Worm (Caenorhabditis elegans) whole organism, L1 larva: ENCODE data around the gene clec-25.

Source experiments
- C16A3.4 ChIP-seq: fragments of 150-350 bp; optimal IDR thresholded peaks from 2 replicates; lab custom pipeline; 2014; ENCODE audit warnings: missing biosample characterization, missing genetic modification characterization
- Y116A8C.19 ChIP-seq: sonication (generic microtip); optimal IDR thresholded peaks from 2 replicates; lab custom pipeline; 2016; ENCODE audit warnings: missing compliant biosample characterization, missing genetic modification characterization, borderline replicate concordance
- alr-1 ChIP-seq: fragments of 200-800 bp; sonication (Bioruptor generic); optimal IDR thresholded peaks from 2 replicates; lab custom pipeline; 2018; ENCODE audit warnings: borderline replicate concordance, mild to moderate bottlenecking, missing genetic modification characterization, missing compliant biosample characterization
- aly-2 ChIP-seq: fragments of 150-350 bp; optimal IDR thresholded peaks from 2 replicates; lab custom pipeline; 2014; ENCODE audit warnings: missing biosample characterization, missing genetic modification characterization
- blmp-1 ChIP-seq: fragments of 150-350 bp; optimal IDR thresholded peaks from 2 replicates; lab custom pipeline; 2014; ENCODE audit warnings: missing biosample characterization, missing genetic modification characterization
- ceh-63 ChIP-seq: fragments of 200-800 bp; sonication (Bioruptor generic); optimal IDR thresholded peaks from 2 replicates; lab custom pipeline; 2018; ENCODE audit warnings: mild to moderate bottlenecking, missing genetic modification characterization, missing compliant biosample characterization
- ceh-82 ChIP-seq, 3 experiments: fragments of 150-350 bp in 1 of 3; sonication (generic microtip) in 2 of 3; optimal IDR thresholded peaks; 2 replicates each; lab custom pipeline; 2014 to 2017; ENCODE audit warnings: missing biosample characterization in 3 of 3, missing genetic modification characterization in 3 of 3
- ceh-88 ChIP-seq: fragments of 200-800 bp; sonication (Bioruptor generic); IDR thresholded peaks from 2 replicates; pipeline ENCODE4 v1.3.6; 2022; ENCODE audit warnings: missing genetic modification characterization, missing compliant biosample characterization
- dsc-1 ChIP-seq: sonication (generic microtip); optimal IDR thresholded peaks from 2 replicates; lab custom pipeline; 2016; ENCODE audit warnings: mild to moderate bottlenecking, missing genetic modification characterization, missing compliant biosample characterization
- efl-1 ChIP-seq, 4 experiments: fragments of 150-350 bp; optimal IDR thresholded peaks in 3 of 4; peaks in 1 of 4; 1 replicate in 1 of 4; 2 replicates in 3 of 4; lab custom pipeline; 2014; ENCODE audit warnings: missing biosample characterization in 2 of 4, missing genetic modification characterization in 2 of 4, missing genetic modification reagents in 2 of 4
- efl-3 ChIP-seq: fragments of 200-800 bp; sonication (Bioruptor generic); optimal IDR thresholded peaks from 2 replicates; lab custom pipeline; 2018; ENCODE audit warnings: mild to moderate bottlenecking, missing genetic modification characterization, missing compliant biosample characterization
- elt-2 ChIP-seq: sonication (generic microtip); optimal IDR thresholded peaks from 2 replicates; lab custom pipeline; 2016; ENCODE audit warnings: missing genetic modification characterization, mild to moderate bottlenecking, inconsistent platforms, missing compliant biosample characterization, missing genetic modification reagents
- grh-1 ChIP-seq: fragments of 200-800 bp; sonication (Bioruptor generic); IDR thresholded peaks from 2 replicates; pipeline ENCODE4 v1.3.6; 2022; ENCODE audit warnings: missing genetic modification reagents, missing genetic modification characterization, missing compliant biosample characterization
- hlh-17 ChIP-seq: fragments of 200-800 bp; sonication (Bioruptor generic); optimal IDR thresholded peaks from 2 replicates; lab custom pipeline; 2018; ENCODE audit warnings: missing genetic modification characterization, mild to moderate bottlenecking, missing compliant biosample characterization, moderate library complexity, borderline replicate concordance
- hlh-4 ChIP-seq: sonication (generic microtip); optimal IDR thresholded peaks from 2 replicates; lab custom pipeline; 2016; ENCODE audit warnings: mild to moderate bottlenecking, missing genetic modification characterization, missing compliant biosample characterization
- irx-1 ChIP-seq: sonication (generic microtip); optimal IDR thresholded peaks from 2 replicates; lab custom pipeline; 2016; ENCODE audit warnings: missing genetic modification characterization, missing compliant biosample characterization
- isw-1 ChIP-seq: fragments of 200-800 bp; sonication (Bioruptor generic); IDR thresholded peaks from 2 replicates; pipeline ENCODE4 v1.3.6; 2022; ENCODE audit warnings: missing genetic modification characterization, missing compliant biosample characterization
- lin-13 ChIP-seq: fragments of 150-350 bp; optimal IDR thresholded peaks from 2 replicates; lab custom pipeline; 2014; ENCODE audit warnings: missing biosample characterization, missing genetic modification reagents, missing genetic modification characterization
- lin-14 ChIP-seq: fragments of 200-800 bp; sonication (Bioruptor generic); optimal IDR thresholded peaks from 2 replicates; lab custom pipeline; 2018; ENCODE audit warnings: mild to moderate bottlenecking, missing genetic modification characterization, moderate library complexity, missing compliant biosample characterization
- lin-35 ChIP-seq, 2 experiments: fragments of 150-350 bp; optimal IDR thresholded peaks; 2 replicates each; lab custom pipeline; 2014; ENCODE audit warnings: missing biosample characterization in 2 of 2, missing genetic modification characterization in 2 of 2, missing genetic modification reagents in 2 of 2
- lin-39 ChIP-seq: fragments of 150-350 bp; optimal IDR thresholded peaks from 2 replicates; lab custom pipeline; 2014; ENCODE audit warnings: missing biosample characterization, missing genetic modification reagents, missing genetic modification characterization
- lir-3 ChIP-seq: sonication (generic microtip); optimal IDR thresholded peaks from 2 replicates; lab custom pipeline; 2016; ENCODE audit warnings: mild to moderate bottlenecking, missing genetic modification characterization, moderate library complexity, missing compliant biosample characterization; ENCODE audit not compliant: poor library complexity
- lsy-2 ChIP-seq, 2 experiments: fragments of 150-350 bp; optimal IDR thresholded peaks; 2 replicates each; lab custom pipeline; 2014; ENCODE audit warnings: missing biosample characterization in 2 of 2, missing genetic modification characterization in 2 of 2
- mab-9 ChIP-seq: fragments of 200-800 bp; sonication (Bioruptor generic); IDR thresholded peaks from 2 replicates; pipeline ENCODE4 v1.3.6; 2022; ENCODE audit warnings: missing genetic modification reagents, missing genetic modification characterization, missing compliant biosample characterization
- mef-2 ChIP-seq: fragments of 150-350 bp; optimal IDR thresholded peaks from 2 replicates; lab custom pipeline; 2014; ENCODE audit warnings: missing biosample characterization, missing genetic modification characterization
- mep-1 ChIP-seq: fragments of 150-350 bp; optimal IDR thresholded peaks from 2 replicates; lab custom pipeline; 2014; ENCODE audit warnings: missing biosample characterization, missing genetic modification characterization
- nhr-11 ChIP-seq: fragments of 150-350 bp; optimal IDR thresholded peaks from 2 replicates; lab custom pipeline; 2014; ENCODE audit warnings: missing biosample characterization, missing genetic modification characterization
- nhr-20 ChIP-seq: sonication (generic microtip); optimal IDR thresholded peaks from 2 replicates; lab custom pipeline; 2016; ENCODE audit warnings: mild to moderate bottlenecking, missing genetic modification characterization, missing compliant biosample characterization
- nhr-237 ChIP-seq: fragments of 150-350 bp; optimal IDR thresholded peaks from 2 replicates; lab custom pipeline; 2014; ENCODE audit warnings: missing biosample characterization, missing genetic modification characterization
- nhr-47 ChIP-seq: sonication (generic microtip); optimal IDR thresholded peaks from 2 replicates; lab custom pipeline; 2016; ENCODE audit warnings: mild to moderate bottlenecking, missing genetic modification characterization, moderate library complexity, missing compliant biosample characterization
- nhr-71 ChIP-seq: sonication (generic microtip); optimal IDR thresholded peaks from 2 replicates; lab custom pipeline; 2016; ENCODE audit warnings: mild to moderate bottlenecking, missing genetic modification characterization, moderate library complexity, missing compliant biosample characterization
- nhr-76 ChIP-seq: sonication (generic microtip); optimal IDR thresholded peaks from 2 replicates; lab custom pipeline; 2017; ENCODE audit warnings: missing biosample characterization, missing genetic modification characterization
- nhr-90 ChIP-seq: sonication (generic microtip); optimal IDR thresholded peaks from 2 replicates; lab custom pipeline; 2016; ENCODE audit warnings: mild to moderate bottlenecking, missing genetic modification characterization, missing compliant biosample characterization; ENCODE audit not compliant: poor library complexity
- pax-3 ChIP-seq: fragments of 200-800 bp; sonication (Bioruptor generic); optimal IDR thresholded peaks from 2 replicates; lab custom pipeline; 2018; ENCODE audit warnings: mild to moderate bottlenecking, missing genetic modification characterization, moderate library complexity, missing compliant biosample characterization
- pqm-1 ChIP-seq: sonication (generic microtip); optimal IDR thresholded peaks from 3 replicates; lab custom pipeline; 2017; ENCODE audit warnings: missing biosample characterization, missing genetic modification characterization
- skn-1 ChIP-seq: fragments of 150-350 bp; optimal IDR thresholded peaks from 2 replicates; lab custom pipeline; 2014; ENCODE audit warnings: missing biosample characterization, missing genetic modification characterization
- snpc-4 ChIP-seq: fragments of 150-350 bp; optimal IDR thresholded peaks from 2 replicates; lab custom pipeline; 2014; ENCODE audit warnings: missing biosample characterization, missing genetic modification characterization
- snu-23 ChIP-seq: sonication (generic microtip); optimal IDR thresholded peaks from 2 replicates; lab custom pipeline; 2016; ENCODE audit warnings: missing genetic modification characterization, missing compliant biosample characterization
- sptf-1 ChIP-seq: fragments of 150-350 bp; optimal IDR thresholded peaks from 2 replicates; lab custom pipeline; 2014; ENCODE audit warnings: missing biosample characterization, missing genetic modification characterization
- swsn-7 ChIP-seq: sonication (generic microtip); optimal IDR thresholded peaks from 2 replicates; lab custom pipeline; 2016; ENCODE audit warnings: missing genetic modification characterization, missing compliant biosample characterization
- unc-130 ChIP-seq: fragments of 150-350 bp; optimal IDR thresholded peaks from 2 replicates; lab custom pipeline; 2017; ENCODE audit warnings: missing biosample characterization, missing genetic modification characterization, inconsistent platforms
- unc-62 ChIP-seq: fragments of 150-350 bp; optimal IDR thresholded peaks from 2 replicates; lab custom pipeline; 2014; ENCODE audit warnings: missing biosample characterization, missing genetic modification reagents, missing genetic modification characterization
- unc-98 ChIP-seq: fragments of 200-800 bp; sonication (Bioruptor generic); IDR thresholded peaks from 2 replicates; pipeline ENCODE4 v1.3.6; 2022; ENCODE audit warnings: missing genetic modification characterization, missing compliant biosample characterization
- vab-15 ChIP-seq: sonication (generic microtip); optimal IDR thresholded peaks from 2 replicates; lab custom pipeline; 2017; ENCODE audit warnings: missing genotype, mild to moderate bottlenecking, missing genetic modification characterization, missing compliant biosample characterization
- xbp-1 ChIP-seq: sonication (generic microtip); optimal IDR thresholded peaks from 2 replicates; lab custom pipeline; 2016; ENCODE audit warnings: missing genetic modification characterization, missing compliant biosample characterization
- ztf-11 ChIP-seq, 2 experiments: sonication (generic microtip); optimal IDR thresholded peaks; 2 replicates each; lab custom pipeline; 2016 to 2017; ENCODE audit warnings: missing genetic modification characterization in 2 of 2, missing biosample characterization in 1 of 2, missing compliant biosample characterization in 1 of 2

clec-25 gene

ce11 chrV:16814541-16815207, 28.4 kb upstream of the clec-25 start (continued):
- no peak for TF ChIP-seq hlh-17
- peak; percentile 45 for TF ChIP-seq nhr-20 (tag; lab: Kevin White, UChicago)
- no peak for TF ChIP-seq isw-1 (GFP tag; lab: Robert Waterston, UW)
- TF ChIP-seq nhr-71 (tag; lab: Kevin White, UChicago), result peak; percentile 33
- no peak for TF ChIP-seq irx-1 (tag; lab: Kevin White, UChicago)
- no peak for TF ChIP-seq Y116A8C.19 (tag; lab: Kevin White, UChicago)
- TF ChIP-seq alr-1 (tag; lab: Kevin White, UChicago), result no peak
- peak; percentile 46 for TF ChIP-seq snu-23 (GFP tag; lab: Kevin White, UChicago)
- peak; percentile 25 for TF ChIP-seq blmp-1
- TF ChIP-seq lin-35 (GFP tag; optimal IDR thresholded peaks at IDR 0.05; lab: Kevin White, UChicago), result peak in 1 of 2 experiments; percentile 43

ce11 chrV:16815261-16815660, 27.8 kb upstream of the clec-25 start, which contains the start of gene T20B3.1:
Gene T20B3.1 (plus strand): TSS chrV:16815561.
- no peak for TF ChIP-seq xbp-1 (tag; lab: Kevin White, UChicago)
- no peak for TF ChIP-seq ceh-88
- no peak for TF ChIP-seq efl-1 (optimal IDR thresholded peaks at IDR 0.05; lab: Kevin White, UChicago)
- TF ChIP-seq efl-1 (GFP tag; optimal IDR thresholded peaks at IDR 0.05 in 1 of 2; lab: Kevin White, UChicago), result peak in 1 of 2 experiments; percentile 73
- TF ChIP-seq ceh-63 (GFP tag; lab: Kevin White, UChicago), result no peak
- no peak for TF ChIP-seq nhr-90
- no peak for TF ChIP-seq Y116A8C.19 (tag; lab: Kevin White, UChicago)
- TF ChIP-seq grh-1 (GFP tag; lab: Robert Waterston, UW), result no peak
- no peak for TF ChIP-seq lin-14 (GFP tag; lab: Kevin White, UChicago)
- TF ChIP-seq, all 84 proteins: peak for 1

- TF ChIP-seq lir-3 (no peak), snpc-4 (tag; lab: Kevin White, UChicago) (no peak), aly-2 (no peak), ceh-88 (no peak), elt-2 (peak; percentile 94), lsy-2 (tag; optimal IDR thresholded peaks at IDR 0.05; lab: Kevin White, UChicago) (no peak), skn-1 (no peak), grh-1 (GFP tag; lab: Robert Waterston, UW) (no peak), unc-98 (GFP tag; lab: Robert Waterston, UW) (no peak), pqm-1 (no peak), nhr-237 (tag; lab: Kevin White, UChicago) (no peak), lin-14 (GFP tag; lab: Kevin White, UChicago) (peak; percentile 21), mef-2 (no peak), mep-1 (tag; lab: Kevin White, UChicago) (no peak), lin-39 (no peak), nhr-20 (tag; lab: Kevin White, UChicago) (peak; percentile 32), hlh-4 (tag; lab: Kevin White, UChicago) (no peak), snu-23 (GFP tag; lab: Kevin White, UChicago) (no peak), pax-3 (no peak), nhr-11 (tag; lab: Kevin White, UChicago) (no peak), efl-3 (no peak), nhr-76 (tag; lab: Kevin White, UChicago) (no peak), unc-130 (tag; lab: Kevin White, UChicago) (no peak), ztf-11 (tag; optimal IDR thresholded peaks at IDR 0.05; lab: Kevin White, UChicago) (no peak), xbp-1 (tag; lab: Kevin White, UChicago) (no peak), swsn-7 (tag; lab: Kevin White, UChicago) (no peak), C16A3.4 (tag; lab: Kevin White, UChicago) (no peak), lin-13 (no peak), vab-15 (tag; lab: Kevin White, UChicago) (no peak), alr-1 (tag; lab: Kevin White, UChicago) (no peak), sptf-1 (tag; lab: Kevin White, UChicago) (no peak), nhr-47 (tag; lab: Kevin White, UChicago) (no peak), ceh-82 (tag; optimal IDR thresholded peaks at IDR 0.05; lab: Kevin White, UChicago) (no peak), unc-62 (GFP tag; lab: Kevin White, UChicago) (no peak), lin-35 (GFP tag; optimal IDR thresholded peaks at IDR 0.05; lab: Kevin White, UChicago) (peak in 1 of 2 experiments; percentile 48), mab-9 (GFP tag; lab: Robert Waterston, UW) (no peak), dsc-1 (tag; lab: Kevin White, UChicago) (no peak)
Observed at ce11 chrV:16816707-16817106, 26.3 kb upstream of the clec-25 start.
